Worm (Caenorhabditis elegans): ENCODE results near the gene C31C9.9.

C31C9.9 gene

ce11 chrII:13624330-13624729, 30.5 kb upstream of the C31C9.9 start, which contains the start of gene gst-16:
gst-16 (minus strand) TSS chrII:13624440.
- TF ChIP-seq nhr-48 (tag; optimal IDR thresholded peaks at IDR 0.05) (peak; percentile 16), php-3 (GFP tag; IDR thresholded peaks at IDR 0.05) (no peak), aha-1 (tag) (peak; percentile 39), daf-16 (GFP tag; optimal IDR thresholded peaks at IDR 0.05) (no peak), daf-16 (tag; optimal IDR thresholded peaks at IDR 0.05) (peak; percentile 26)

DNA sequence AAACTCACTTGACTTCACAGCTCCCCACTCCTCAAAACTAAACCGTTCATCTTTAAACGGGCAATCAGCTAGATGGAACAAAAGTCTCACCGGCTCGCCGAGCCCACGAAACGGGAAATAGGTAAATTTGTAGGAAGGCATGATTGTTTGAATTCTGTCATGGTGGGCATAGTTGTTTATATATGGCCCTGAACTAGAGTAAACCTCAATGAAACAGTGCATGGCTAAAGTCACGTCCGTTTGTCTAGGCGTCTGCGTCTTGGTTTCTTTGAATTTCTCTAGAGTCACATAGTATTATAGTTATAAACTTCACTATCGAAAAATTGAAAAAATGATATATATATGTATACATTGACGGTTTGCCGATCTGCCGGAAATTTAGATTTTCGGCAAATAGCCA, 27.8 kb upstream of the C31C9.9 start, which contains the start of gene gst-19:
TSS of gene gst-19 (minus strand) at position 145 of the 400 bp plus-strand sequence.
- TF ChIP-seq nhr-28 (tag; optimal IDR thresholded peaks at IDR 0.05) (peak; percentile 27), hif-1 (tag; optimal IDR thresholded peaks at IDR 0.05) (peak; percentile 78 to 93), aha-1 (tag) (peak; percentile 71), zfp-2 (tag; optimal IDR thresholded peaks at IDR 0.05) (no peak), lin-29 (GFP tag; IDR thresholded peaks at IDR 0.05) (no peak)

DNA sequence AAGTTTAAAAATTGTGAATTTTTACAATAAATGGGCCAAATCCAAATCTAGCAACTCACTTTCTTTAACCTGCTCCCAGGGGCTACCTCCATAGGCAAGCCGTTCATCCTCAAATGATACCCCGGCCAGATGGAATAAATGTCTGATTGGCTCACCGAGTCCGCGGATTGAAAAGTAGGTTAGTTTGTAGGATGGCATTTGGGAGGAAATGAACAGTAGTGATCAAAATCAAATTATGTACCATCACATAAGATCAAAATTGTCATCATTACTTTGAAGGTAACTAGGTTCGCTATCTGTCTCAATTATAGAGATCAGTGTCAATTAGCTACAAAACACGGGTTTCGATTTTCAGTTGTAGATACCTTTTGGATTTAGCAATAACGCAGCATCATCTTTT, 24.1 kb upstream of the C31C9.9 start, which contains the start of the genes gst-17 and gst-18:
TSS of gene gst-17 (minus strand) at position 101 of the 400 bp plus-strand sequence.
TSS of gene gst-18 (minus strand) at position 198 of the 400 bp plus-strand sequence.
- TF ChIP-seq snpc-4 (tag; optimal IDR thresholded peaks at IDR 0.05) (no peak), egl-43 (GFP tag; IDR thresholded peaks at IDR 0.05) (no peak), nhr-41 (GFP tag; IDR thresholded peaks at IDR 0.05) (no peak), nhr-11 (tag; optimal IDR thresholded peaks at IDR 0.05) (no peak), lim-7 (GFP tag; IDR thresholded peaks at IDR 0.05) (no peak), ctbp-1 (GFP tag; IDR thresholded peaks at IDR 0.05) (no peak), lin-13 (GFP tag; optimal IDR thresholded peaks at IDR 0.05) (no peak), dve-1 (tag; optimal IDR thresholded peaks at IDR 0.05; ENCODE audit: insufficient read depth) (no peak), dmd-8 (GFP tag; IDR thresholded peaks at IDR 0.05) (no peak), madf-9 (GFP tag; conservative IDR thresholded peaks at IDR 0.05) (no peak), F26F4.8 (GFP tag; conservative IDR thresholded peaks at IDR 0.05) (no peak), mdt-29 (GFP tag; IDR thresholded peaks at IDR 0.05) (no peak), lin-29 (GFP tag; IDR thresholded peaks at IDR 0.05) (no peak), zip-2 (tag; optimal IDR thresholded peaks at IDR 0.05) (no peak), spr-1 (tag; optimal IDR thresholded peaks at IDR 0.05) (no peak), zfp-2 (tag; optimal IDR thresholded peaks at IDR 0.05) (no peak), lin-15B (tag; optimal IDR thresholded peaks at IDR 0.05) (no peak), daf-12 (tag; optimal IDR thresholded peaks at IDR 0.05) (no peak), daf-16 (GFP tag; optimal IDR thresholded peaks at IDR 0.05) (no peak), daf-16 (tag; optimal IDR thresholded peaks at IDR 0.05) (no peak), mdl-1 (tag; optimal IDR thresholded peaks at IDR 0.05) (no peak)

- TF ChIP-seq ztf-7 (tag; optimal IDR thresholded peaks at IDR 0.05) (peak; percentile 40), F26F4.8 (GFP tag; conservative IDR thresholded peaks at IDR 0.05) (no peak), unc-39 (tag; optimal IDR thresholded peaks at IDR 0.05) (no peak), lin-1 (GFP tag; IDR thresholded peaks at IDR 0.05) (no peak), saeg-2 (GFP tag; IDR thresholded peaks at IDR 0.05) (no peak), nhr-77 (tag; optimal IDR thresholded peaks at IDR 0.05) (no peak), lin-15B (tag; optimal IDR thresholded peaks at IDR 0.05) (no peak), nhr-42 (GFP tag; IDR thresholded peaks at IDR 0.05) (no peak), zfp-3 (GFP tag; conservative IDR thresholded peaks at IDR 0.05) (no peak), fkh-10 (GFP tag; optimal IDR thresholded peaks at IDR 0.05) (no peak), F49E8.2 (tag; optimal IDR thresholded peaks at IDR 0.05; ENCODE audit: borderline replicate concordance) (no peak), T26A8.4 (GFP tag; IDR thresholded peaks at IDR 0.05) (no peak), mxl-2 (GFP tag; conservative IDR thresholded peaks at IDR 0.05) (no peak), ceh-44 (GFP tag; IDR thresholded peaks at IDR 0.05) (no peak), jun-1 (tag; optimal IDR thresholded peaks at IDR 0.05) (no peak), daf-16 (GFP tag; optimal IDR thresholded peaks at IDR 0.05) (peak in 1 of 2 experiments; percentile 73), daf-16 (tag; optimal IDR thresholded peaks at IDR 0.05) (peak; percentile 30), tag-97 (GFP tag; IDR thresholded peaks at IDR 0.05) (no peak), F44E2.7 (GFP tag; IDR thresholded peaks at IDR 0.05) (no peak)
These were observed 22.6 kb upstream of the C31C9.9 start, which contains the start of gene tag-10 for ce11 chrII:13632238-13632637. tag-10 (plus strand) TSS chrII:13632584.

Measured in whole organism, L4 larva.